Worm (Caenorhabditis elegans) whole organism, midembryonic: Measurements from ENCODE around the gene spcs-3.

Experiments
- T22C8.4 ChIP-seq: fragments of 200-800 bp; sonication (Bioruptor generic); IDR thresholded peaks from 2 replicates; pipeline ENCODE4 v1.3.6; 2022; ENCODE audit warnings: missing genetic modification characterization, missing compliant biosample characterization
- flt-1 ChIP-seq: fragments of 200-800 bp; sonication (Bioruptor generic); IDR thresholded peaks from 2 replicates; pipeline ENCODE4 v1.3.6; 2022; ENCODE audit warnings: missing genetic modification characterization, missing compliant biosample characterization
- tab-1 ChIP-seq: fragments of 200-800 bp; sonication (Bioruptor generic); IDR thresholded peaks from 2 replicates; pipeline ENCODE4 v1.3.6; 2022; ENCODE audit warnings: missing genetic modification characterization, missing compliant biosample characterization
- ztf-23 ChIP-seq: fragments of 200-800 bp; sonication (Bioruptor generic); IDR thresholded peaks from 2 replicates; pipeline ENCODE4 v1.3.6; 2022; ENCODE audit warnings: missing genetic modification reagents, missing genetic modification characterization, missing compliant biosample characterization

- no peak for TF ChIP-seq tab-1 (GFP tag; lab: Robert Waterston, UW)
- no peak for TF ChIP-seq flt-1 (GFP tag; lab: Robert Waterston, UW)
- TF ChIP-seq T22C8.4 (GFP tag; lab: Robert Waterston, UW), result no peak
- TF ChIP-seq ztf-23 (GFP tag; lab: Robert Waterston, UW), result no peak
Measured at ce11 chrIII:8063659-8064058, 18.8 kb downstream of the spcs-3 start.
